Worm (Caenorhabditis elegans) whole organism, young adult: ENCODE results near the gene nmur-1.

Source experiments
- B0019.2 ChIP-seq: fragments of 200-800 bp; sonication (Bioruptor generic); conservative IDR thresholded peaks from 2 replicates; pipeline ENCODE4 v1.3.6; 2022; ENCODE audit warnings: missing genetic modification reagents, missing genetic modification characterization, missing compliant biosample characterization
- B0035.1 ChIP-seq: sonication (generic microtip); optimal IDR thresholded peaks from 2 replicates; lab custom pipeline; 2016; ENCODE audit warnings: missing genetic modification characterization, mild to moderate bottlenecking, missing compliant biosample characterization, missing genotype, missing genetic modification reagents
- B0261.1 ChIP-seq: sonication (generic microtip); optimal IDR thresholded peaks from 2 replicates; lab custom pipeline; 2016; ENCODE audit warnings: mild to moderate bottlenecking, missing genetic modification characterization, moderate library complexity, missing compliant biosample characterization
- C06A6.2 ChIP-seq: fragments of 200-800 bp; sonication (Bioruptor generic); conservative IDR thresholded peaks from 2 replicates; pipeline ENCODE4 v1.3.6; 2022; ENCODE audit warnings: missing genetic modification characterization, missing compliant biosample characterization
- F22D6.2 ChIP-seq: sonication (generic microtip); optimal IDR thresholded peaks from 2 replicates; lab custom pipeline; 2016; ENCODE audit warnings: mild to moderate bottlenecking, missing genetic modification characterization, missing compliant biosample characterization
- F55B11.4 ChIP-seq: sonication (generic microtip); optimal IDR thresholded peaks from 2 replicates; lab custom pipeline; 2016; ENCODE audit warnings: missing compliant biosample characterization, missing genetic modification characterization, borderline replicate concordance; ENCODE audit not compliant: insufficient read depth
- K11D2.4 ChIP-seq: fragments of 200-800 bp; sonication (Bioruptor generic); IDR thresholded peaks from 2 replicates; pipeline ENCODE4 v1.3.6; 2022; ENCODE audit warnings: missing genetic modification reagents, missing genetic modification characterization, missing compliant biosample characterization
- K12H6.12 ChIP-seq: fragments of 200-800 bp; sonication (Bioruptor generic); optimal IDR thresholded peaks from 2 replicates; lab custom pipeline; 2018; ENCODE audit warnings: mild to moderate bottlenecking, missing genetic modification characterization, missing compliant biosample characterization
- T07F8.4 ChIP-seq: sonication (generic microtip); optimal IDR thresholded peaks from 2 replicates; lab custom pipeline; 2016; ENCODE audit warnings: mild to moderate bottlenecking, missing genetic modification characterization, moderate library complexity, missing compliant biosample characterization
- T26A5.8 ChIP-seq: sonication (generic microtip); optimal IDR thresholded peaks from 2 replicates; lab custom pipeline; 2016; ENCODE audit warnings: missing genetic modification characterization, missing compliant biosample characterization
- Y56A3A.18 ChIP-seq: fragments of 200-800 bp; sonication (Bioruptor generic); IDR thresholded peaks from 2 replicates; pipeline ENCODE4 v1.3.6; 2022; ENCODE audit warnings: missing genetic modification reagents, missing genetic modification characterization, missing compliant biosample characterization
- ZK185.1 ChIP-seq: sonication (generic microtip); optimal IDR thresholded peaks from 2 replicates; lab custom pipeline; 2016; ENCODE audit warnings: mild to moderate bottlenecking, missing genetic modification characterization, missing compliant biosample characterization; ENCODE audit not compliant: poor library complexity, severe bottlenecking
- aptf-2 ChIP-seq: fragments of 200-800 bp; sonication (Bioruptor generic); conservative IDR thresholded peaks from 2 replicates; pipeline ENCODE4 v1.3.6; 2022; ENCODE audit warnings: missing genetic modification reagents, missing genetic modification characterization, missing compliant biosample characterization
- atf-7 ChIP-seq: sonication (generic microtip); optimal IDR thresholded peaks from 2 replicates; lab custom pipeline; 2017; ENCODE audit warnings: mild to moderate bottlenecking, missing genetic modification characterization, missing compliant biosample characterization
- athp-1 ChIP-seq: sonication (generic microtip); optimal IDR thresholded peaks from 2 replicates; lab custom pipeline; 2017; ENCODE audit warnings: mild to moderate bottlenecking, missing genetic modification characterization, missing compliant biosample characterization
- attf-6 ChIP-seq: fragments of 200-800 bp; sonication (Bioruptor generic); IDR thresholded peaks from 2 replicates; pipeline ENCODE4 v1.3.6; 2022; ENCODE audit warnings: missing genetic modification reagents, missing genetic modification characterization, missing compliant biosample characterization
- bed-2 ChIP-seq: fragments of 200-800 bp; sonication (Bioruptor generic); IDR thresholded peaks from 2 replicates; pipeline ENCODE4 v1.3.6; 2022; ENCODE audit warnings: missing genetic modification reagents, missing genetic modification characterization, missing compliant biosample characterization
- ccch-3 ChIP-seq: fragments of 200-800 bp; sonication (Bioruptor generic); optimal IDR thresholded peaks from 2 replicates; lab custom pipeline; 2018; ENCODE audit warnings: mild to moderate bottlenecking, missing genetic modification characterization, missing compliant biosample characterization
- ceh-27 ChIP-seq: fragments of 200-800 bp; sonication (Bioruptor generic); optimal IDR thresholded peaks from 2 replicates; lab custom pipeline; 2018; ENCODE audit warnings: mild to moderate bottlenecking, missing genetic modification characterization, moderate library complexity, missing compliant biosample characterization
- die-1 ChIP-seq: sonication (generic microtip); optimal IDR thresholded peaks from 2 replicates; lab custom pipeline; 2016; ENCODE audit warnings: missing genotype, mild to moderate bottlenecking, missing genetic modification characterization, missing compliant biosample characterization
- efl-1 ChIP-seq: fragments of 150-350 bp; optimal IDR thresholded peaks from 2 replicates; lab custom pipeline; 2014; ENCODE audit warnings: missing biosample characterization, missing genetic modification reagents, missing genetic modification characterization
- egl-18 ChIP-seq: fragments of 200-800 bp; sonication (Bioruptor generic); IDR thresholded peaks from 2 replicates; pipeline ENCODE4 v1.3.6; 2022; ENCODE audit warnings: missing genetic modification reagents, missing genetic modification characterization, missing compliant biosample characterization
- egl-44 ChIP-seq: fragments of 200-800 bp; sonication (Bioruptor generic); IDR thresholded peaks from 2 replicates; pipeline ENCODE4 v1.3.6; 2022; ENCODE audit warnings: missing genetic modification reagents, missing genetic modification characterization, missing compliant biosample characterization
- ekl-4 ChIP-seq: fragments of 200-800 bp; sonication (Bioruptor generic); IDR thresholded peaks from 2 replicates; pipeline ENCODE4 v1.3.6; 2022; ENCODE audit warnings: missing genetic modification reagents, missing genetic modification characterization, missing compliant biosample characterization
- lag-1 ChIP-seq: fragments of 200-800 bp; sonication (Bioruptor generic); IDR thresholded peaks from 2 replicates; pipeline ENCODE4 v1.3.6; 2022; ENCODE audit warnings: missing genetic modification reagents, missing genetic modification characterization, missing compliant biosample characterization
- let-607 ChIP-seq, 2 experiments: fragments of 200-800 bp in 1 of 2; sonication (Bioruptor generic) in 1 of 2; sonication (generic microtip) in 1 of 2; optimal IDR thresholded peaks; 2 replicates each; lab custom pipeline; 2016 to 2018; ENCODE audit warnings: mild to moderate bottlenecking in 2 of 2, missing compliant biosample characterization in 2 of 2, missing genetic modification characterization in 2 of 2, moderate library complexity in 2 of 2, missing genotype in 1 of 2
- lin-26 ChIP-seq: fragments of 200-800 bp; sonication (Bioruptor generic); IDR thresholded peaks from 2 replicates; pipeline ENCODE4 v1.3.6; 2022; ENCODE audit warnings: missing genetic modification reagents, missing genetic modification characterization, missing compliant biosample characterization
- lin-54 ChIP-seq: fragments of 200-800 bp; sonication (Bioruptor generic); optimal IDR thresholded peaks from 2 replicates; lab custom pipeline; 2018; ENCODE audit warnings: mild to moderate bottlenecking, missing genetic modification characterization, missing compliant biosample characterization
- madf-10 ChIP-seq: sonication (generic microtip); optimal IDR thresholded peaks from 2 replicates; lab custom pipeline; 2016; ENCODE audit warnings: mild to moderate bottlenecking, missing genetic modification characterization, missing compliant biosample characterization
- madf-3 ChIP-seq: fragments of 200-800 bp; sonication (Bioruptor generic); IDR thresholded peaks from 2 replicates; pipeline ENCODE4 v1.3.6; 2022; ENCODE audit warnings: missing genetic modification reagents, missing genetic modification characterization, missing compliant biosample characterization
- madf-8 ChIP-seq: fragments of 200-800 bp; sonication (Bioruptor generic); conservative IDR thresholded peaks from 2 replicates; pipeline ENCODE4 v1.3.6; 2022; ENCODE audit warnings: missing genetic modification reagents, missing genetic modification characterization, missing compliant biosample characterization
- mxl-1 ChIP-seq: sonication (generic microtip); optimal IDR thresholded peaks from 2 replicates; lab custom pipeline; 2016; ENCODE audit warnings: missing genetic modification characterization, missing compliant biosample characterization
- nfyb-1 ChIP-seq: fragments of 200-800 bp; sonication (Bioruptor generic); IDR thresholded peaks from 2 replicates; pipeline ENCODE4 v1.3.6; 2022; ENCODE audit warnings: missing genetic modification reagents, missing genetic modification characterization, missing compliant biosample characterization
- nhr-179 ChIP-seq: sonication (generic microtip); optimal IDR thresholded peaks from 2 replicates; lab custom pipeline; 2016; ENCODE audit warnings: mild to moderate bottlenecking, missing genetic modification characterization, missing compliant biosample characterization
- nhr-27 ChIP-seq: fragments of 200-800 bp; sonication (Bioruptor generic); optimal IDR thresholded peaks from 2 replicates; lab custom pipeline; 2018; ENCODE audit warnings: mild to moderate bottlenecking, missing genetic modification characterization, moderate library complexity, missing compliant biosample characterization
- nhr-80 ChIP-seq: sonication (generic microtip); optimal IDR thresholded peaks from 2 replicates; lab custom pipeline; 2016; ENCODE audit warnings: missing genetic modification characterization, missing compliant biosample characterization
- nhr-90 ChIP-seq: sonication (generic microtip); optimal IDR thresholded peaks from 2 replicates; lab custom pipeline; 2016; ENCODE audit warnings: missing genotype, mild to moderate bottlenecking, missing genetic modification characterization, missing compliant biosample characterization
- pbrm-1 ChIP-seq: fragments of 200-800 bp; sonication (Bioruptor generic); IDR thresholded peaks from 2 replicates; pipeline ENCODE4 v1.3.6; 2022; ENCODE audit warnings: missing genetic modification reagents, missing genetic modification characterization, missing compliant biosample characterization
- pha-4 ChIP-seq: fragments of 150-350 bp; sonication (generic microtip); optimal IDR thresholded peaks from 2 replicates; lab custom pipeline; 2014; ENCODE audit warnings: missing biosample characterization, missing genetic modification reagents, missing genetic modification characterization
- tbp1 ChIP-seq: fragments of 200-800 bp; sonication (Bioruptor generic); optimal IDR thresholded peaks from 2 replicates; lab custom pipeline; 2018; ENCODE audit warnings: mild to moderate bottlenecking, missing genetic modification characterization, missing compliant biosample characterization
- tbx-9 ChIP-seq: sonication (generic microtip); optimal IDR thresholded peaks from 2 replicates; lab custom pipeline; 2016; ENCODE audit warnings: borderline replicate concordance, missing genetic modification characterization, inconsistent platforms, missing compliant biosample characterization
- ztf-25 ChIP-seq: fragments of 200-800 bp; sonication (Bioruptor generic); IDR thresholded peaks from 2 replicates; pipeline ENCODE4 v1.3.6; 2022; ENCODE audit warnings: missing genetic modification reagents, missing genetic modification characterization, missing compliant biosample characterization
- ztf-26 ChIP-seq: sonication (generic microtip); optimal IDR thresholded peaks from 2 replicates; lab custom pipeline; 2017; ENCODE audit warnings: missing genetic modification characterization, missing compliant biosample characterization
- ztf-28 ChIP-seq: fragments of 200-800 bp; sonication (Bioruptor generic); IDR thresholded peaks from 2 replicates; pipeline ENCODE4 v1.3.6; 2022; ENCODE audit warnings: missing genetic modification reagents, missing genetic modification characterization, missing compliant biosample characterization
- ztf-3 ChIP-seq: fragments of 200-800 bp; sonication (Bioruptor generic); optimal IDR thresholded peaks from 2 replicates; lab custom pipeline; 2018; ENCODE audit warnings: mild to moderate bottlenecking, missing genetic modification characterization, missing compliant biosample characterization

Gene nmur-1

ce11 chrX:9024270-9024669, 43.5 kb downstream of the nmur-1 start (continued):
- no peak for TF ChIP-seq ztf-28 (GFP tag; lab: Robert Waterston, UW)
- TF ChIP-seq C06A6.2 (GFP tag; lab: Robert Waterston, UW), result no peak
- peak; percentile 64; the same call in 1 of the 2 replicates for TF ChIP-seq K11D2.4
- peak; percentile 95 for TF ChIP-seq tbp1 (GFP tag; lab: Kevin White, UChicago)
- TF ChIP-seq B0019.2 (GFP tag; lab: Robert Waterston, UW), result peak; percentile 38; the same call in 1 of the 2 replicates
- TF ChIP-seq aptf-2, result no peak
- TF ChIP-seq ccch-3, result peak; percentile 41
- TF ChIP-seq lin-54, result peak; percentile 35
- TF ChIP-seq attf-6 (GFP tag; lab: Robert Waterston, UW), result no peak
- TF ChIP-seq ztf-25 (GFP tag; lab: Robert Waterston, UW), result peak; percentile 89
- peak; percentile 60 for TF ChIP-seq nhr-179 (tag; lab: Kevin White, UChicago)
- 0 out of 2 replicates have a peak, but pooled peaks have one; percentile 56 for TF ChIP-seq bed-2
- TF ChIP-seq F55B11.4 (tag; lab: Kevin White, UChicago), result no peak
- peak; percentile 97 for TF ChIP-seq die-1 (tag; lab: Kevin White, UChicago)
- peak; percentile 71 for TF ChIP-seq ZK185.1 (tag; lab: Kevin White, UChicago)
- TF ChIP-seq K12H6.12 (tag; lab: Kevin White, UChicago), result no peak
- no peak for TF ChIP-seq pha-4 (tag; lab: Kevin White, UChicago)
- peak; percentile 77 for TF ChIP-seq B0035.1 (tag; lab: Kevin White, UChicago)
- TF ChIP-seq madf-3 (GFP tag; lab: Robert Waterston, UW), result 0 out of 2 replicates have a peak, but pooled peaks have one; percentile 48
- peak; percentile 19 for TF ChIP-seq ceh-27
- peak; percentile 47 to 50 for TF ChIP-seq let-607 (tag; optimal IDR thresholded peaks at IDR 0.05; lab: Kevin White, UChicago)
- peak; percentile 76 for TF ChIP-seq mxl-1 (tag; lab: Kevin White, UChicago)
- TF ChIP-seq egl-44 (GFP tag; lab: Robert Waterston, UW), result no peak; the same call in 1 of the 2 replicates
- no peak for TF ChIP-seq ztf-3 (GFP tag; lab: Kevin White, UChicago)
- peak; percentile 37 for TF ChIP-seq nhr-80
- TF ChIP-seq efl-1 (GFP tag; lab: Kevin White, UChicago), result peak; percentile 11
- TF ChIP-seq B0261.1 (tag; lab: Kevin White, UChicago), result peak; percentile 90
- peak; percentile 64 for TF ChIP-seq madf-10 (tag; lab: Kevin White, UChicago)
- TF ChIP-seq T26A5.8 (tag; lab: Kevin White, UChicago), result peak; percentile 76
- no peak for TF ChIP-seq tbx-9 (tag; lab: Kevin White, UChicago)
- TF ChIP-seq nfyb-1 (GFP tag; lab: Robert Waterston, UW), result peak; percentile 90
- TF ChIP-seq pbrm-1 (GFP tag; lab: Robert Waterston, UW), result peak; percentile 78; the same call in 1 of the 2 replicates
- TF ChIP-seq atf-7 (tag; lab: Kevin White, UChicago), result peak; percentile 30
- peak; percentile 76; the same call in 1 of the 2 replicates for TF ChIP-seq ekl-4 (GFP tag; lab: Robert Waterston, UW)
- TF ChIP-seq F22D6.2 (tag; lab: Kevin White, UChicago), result peak; percentile 31
- no peak for TF ChIP-seq nhr-27
- TF ChIP-seq T07F8.4, result peak; percentile 86
- no peak for TF ChIP-seq lag-1 (GFP tag; lab: Robert Waterston, UW)
- TF ChIP-seq nhr-90 (tag; lab: Kevin White, UChicago), result peak; percentile 88
- TF ChIP-seq egl-18 (GFP tag; lab: Robert Waterston, UW), result 0 out of 2 replicates have a peak, but pooled peaks have one; percentile 68
- TF ChIP-seq madf-8 (GFP tag; lab: Robert Waterston, UW), result 0 out of 2 replicates have a peak, but pooled peaks have one; percentile 16
- peak; percentile 39 for TF ChIP-seq athp-1 (tag; lab: Kevin White, UChicago)
- TF ChIP-seq ztf-26 (tag; lab: Kevin White, UChicago), result peak; percentile 27
- TF ChIP-seq lin-26, result no peak; the same call in none of the 2 replicates
- TF ChIP-seq Y56A3A.18 (GFP tag; lab: Robert Waterston, UW), result peak; percentile 93
- TF ChIP-seq, all 124 proteins: peak for 62
